Worm (Caenorhabditis elegans) whole organism, L2 larva: ENCODE measurements around the gene R06F6.12.

ENCODE experiments used
- C34F6.9 ChIP-seq: fragments of 150-350 bp; optimal IDR thresholded peaks from 2 replicates; lab custom pipeline; 2014; ENCODE audit warnings: missing biosample characterization, missing genetic modification characterization
- F13H6.1 ChIP-seq: sonication (generic microtip); optimal IDR thresholded peaks from 2 replicates; lab custom pipeline; 2016; ENCODE audit warnings: missing genetic modification characterization, missing compliant biosample characterization
- Y55F3AM.14 ChIP-seq: fragments of 200-800 bp; sonication (Bioruptor generic); optimal IDR thresholded peaks from 2 replicates; lab custom pipeline; 2018; ENCODE audit warnings: mild to moderate bottlenecking, missing genetic modification characterization, missing compliant biosample characterization
- aly-2 ChIP-seq: fragments of 150-350 bp; optimal IDR thresholded peaks from 2 replicates; lab custom pipeline; 2014; ENCODE audit warnings: missing biosample characterization, missing genetic modification characterization
- ama-1 ChIP-seq: fragments of 150-350 bp; optimal IDR thresholded peaks from 2 replicates; lab custom pipeline; 2018; ENCODE audit warnings: inconsistent platforms
- blmp-1 ChIP-seq: sonication (generic microtip); optimal IDR thresholded peaks from 2 replicates; lab custom pipeline; 2017; ENCODE audit warnings: missing genetic modification characterization, mild to moderate bottlenecking, missing compliant biosample characterization, antibody characterized with exemption, moderate library complexity; ENCODE audit not compliant: insufficient read depth
- ceh-16 ChIP-seq: fragments of 150-350 bp; optimal IDR thresholded peaks from 2 replicates; lab custom pipeline; 2014; ENCODE audit warnings: missing biosample characterization, missing genetic modification characterization
- ceh-82 ChIP-seq: fragments of 150-350 bp; optimal IDR thresholded peaks from 2 replicates; lab custom pipeline; 2014; ENCODE audit warnings: missing biosample characterization, missing genetic modification characterization
- crh-2 ChIP-seq: sonication (generic microtip); optimal IDR thresholded peaks from 2 replicates; lab custom pipeline; 2017; ENCODE audit warnings: missing biosample characterization, missing genetic modification characterization
- dmd-4 ChIP-seq: sonication (generic microtip); optimal IDR thresholded peaks from 2 replicates; lab custom pipeline; 2017; ENCODE audit warnings: missing biosample characterization, missing genetic modification characterization
- elt-3 ChIP-seq: sonication (generic microtip); optimal IDR thresholded peaks from 2 replicates; lab custom pipeline; 2017; ENCODE audit warnings: missing biosample characterization, missing genetic modification characterization
- fos-1 ChIP-seq: fragments of 150-350 bp; optimal IDR thresholded peaks from 2 replicates; lab custom pipeline; 2014; ENCODE audit warnings: missing biosample characterization, missing genetic modification characterization
- gmeb-1 ChIP-seq: fragments of 150-350 bp; optimal IDR thresholded peaks from 2 replicates; lab custom pipeline; 2014; ENCODE audit warnings: missing biosample characterization, missing genetic modification characterization
- lin-11 ChIP-seq: fragments of 150-350 bp; sonication (generic microtip); optimal IDR thresholded peaks from 2 replicates; lab custom pipeline; 2014; ENCODE audit warnings: missing biosample characterization, missing genetic modification characterization, inconsistent platforms, mixed read lengths
- lin-13 ChIP-seq: fragments of 150-350 bp; optimal IDR thresholded peaks from 2 replicates; lab custom pipeline; 2014; ENCODE audit warnings: missing biosample characterization, missing genetic modification reagents, missing genetic modification characterization
- lsy-2 ChIP-seq, 2 experiments: fragments of 150-350 bp in 1 of 2; sonication (generic microtip) in 1 of 2; optimal IDR thresholded peaks; 2 replicates each; lab custom pipeline; 2014 to 2017; ENCODE audit warnings: missing biosample characterization in 2 of 2, missing genetic modification characterization in 2 of 2
- mbf-1 ChIP-seq: sonication (generic microtip); optimal IDR thresholded peaks from 2 replicates; lab custom pipeline; 2017; ENCODE audit warnings: missing biosample characterization, missing genetic modification characterization
- mdl-1 ChIP-seq, 2 experiments: fragments of 150-350 bp in 1 of 2; sonication (generic microtip) in 1 of 2; optimal IDR thresholded peaks; 2 replicates each; lab custom pipeline; 2017; ENCODE audit warnings: missing biosample characterization in 2 of 2, missing genetic modification characterization in 2 of 2
- nhr-10 ChIP-seq: sonication (generic microtip); optimal IDR thresholded peaks from 2 replicates; lab custom pipeline; 2017; ENCODE audit warnings: missing biosample characterization, missing genetic modification characterization
- nhr-11 ChIP-seq: fragments of 150-350 bp; optimal IDR thresholded peaks from 2 replicates; lab custom pipeline; 2014; ENCODE audit warnings: missing biosample characterization, missing genetic modification characterization
- nhr-12 ChIP-seq: fragments of 150-350 bp; optimal IDR thresholded peaks from 2 replicates; lab custom pipeline; 2014; ENCODE audit warnings: missing biosample characterization, missing genetic modification characterization
- nhr-129 ChIP-seq: fragments of 150-350 bp; optimal IDR thresholded peaks from 2 replicates; lab custom pipeline; 2014; ENCODE audit warnings: missing biosample characterization, missing genetic modification characterization
- nhr-21 ChIP-seq: fragments of 150-350 bp; optimal IDR thresholded peaks from 2 replicates; lab custom pipeline; 2014; ENCODE audit warnings: missing biosample characterization, missing genetic modification characterization
- nhr-23 ChIP-seq: fragments of 150-350 bp; optimal IDR thresholded peaks from 2 replicates; lab custom pipeline; 2014; ENCODE audit warnings: missing biosample characterization, missing genetic modification reagents, missing genetic modification characterization
- nhr-25 ChIP-seq: fragments of 150-350 bp; sonication (generic microtip); optimal IDR thresholded peaks from 3 replicates; lab custom pipeline; 2014; ENCODE audit warnings: missing biosample characterization, missing genetic modification characterization
- nhr-6 ChIP-seq: fragments of 150-350 bp; optimal IDR thresholded peaks from 2 replicates; lab custom pipeline; 2014; ENCODE audit warnings: missing biosample characterization, missing genetic modification characterization
- peb-1 ChIP-seq: fragments of 150-350 bp; optimal IDR thresholded peaks from 2 replicates; lab custom pipeline; 2014; ENCODE audit warnings: missing biosample characterization, missing genetic modification characterization
- sem-4 ChIP-seq: fragments of 150-350 bp; optimal IDR thresholded peaks from 2 replicates; lab custom pipeline; 2014; ENCODE audit warnings: missing biosample characterization, missing genetic modification reagents, missing genetic modification characterization
- skn-1 ChIP-seq: sonication (generic microtip); optimal IDR thresholded peaks from 2 replicates; lab custom pipeline; 2017; ENCODE audit warnings: missing biosample characterization, missing genetic modification characterization
- sma-3 ChIP-seq: sonication (generic microtip); optimal IDR thresholded peaks from 2 replicates; lab custom pipeline; 2016; ENCODE audit warnings: missing genetic modification reagents, missing genetic modification characterization, missing compliant biosample characterization
- sma-9 ChIP-seq, 2 experiments: fragments of 150-350 bp in 1 of 2; sonication (generic microtip) in 1 of 2; optimal IDR thresholded peaks; 2 replicates each; lab custom pipeline; 2014 to 2016; ENCODE audit warnings: missing genetic modification characterization in 2 of 2, mild to moderate bottlenecking in 1 of 2, missing biosample characterization in 1 of 2, missing compliant biosample characterization in 1 of 2, missing genetic modification reagents in 1 of 2, moderate library complexity in 1 of 2
- unc-39 ChIP-seq: fragments of 150-350 bp; optimal IDR thresholded peaks from 2 replicates; lab custom pipeline; 2014; ENCODE audit warnings: missing biosample characterization, missing genetic modification characterization
- unc-62 ChIP-seq: fragments of 150-350 bp; optimal IDR thresholded peaks from 2 replicates; lab custom pipeline; 2014; ENCODE audit warnings: missing biosample characterization, missing genetic modification reagents, missing genetic modification characterization
- zag-1 ChIP-seq: fragments of 150-350 bp; optimal IDR thresholded peaks from 2 replicates; lab custom pipeline; 2014; ENCODE audit warnings: missing biosample characterization, missing genetic modification characterization
- ztf-11 ChIP-seq: sonication (generic microtip); optimal IDR thresholded peaks from 2 replicates; lab custom pipeline; 2017; ENCODE audit warnings: missing biosample characterization, missing genetic modification characterization
- ztf-4 ChIP-seq: fragments of 150-350 bp; optimal IDR thresholded peaks from 2 replicates; lab custom pipeline; 2014; ENCODE audit warnings: missing biosample characterization, missing genetic modification characterization

R06F6.12 gene

DNA sequence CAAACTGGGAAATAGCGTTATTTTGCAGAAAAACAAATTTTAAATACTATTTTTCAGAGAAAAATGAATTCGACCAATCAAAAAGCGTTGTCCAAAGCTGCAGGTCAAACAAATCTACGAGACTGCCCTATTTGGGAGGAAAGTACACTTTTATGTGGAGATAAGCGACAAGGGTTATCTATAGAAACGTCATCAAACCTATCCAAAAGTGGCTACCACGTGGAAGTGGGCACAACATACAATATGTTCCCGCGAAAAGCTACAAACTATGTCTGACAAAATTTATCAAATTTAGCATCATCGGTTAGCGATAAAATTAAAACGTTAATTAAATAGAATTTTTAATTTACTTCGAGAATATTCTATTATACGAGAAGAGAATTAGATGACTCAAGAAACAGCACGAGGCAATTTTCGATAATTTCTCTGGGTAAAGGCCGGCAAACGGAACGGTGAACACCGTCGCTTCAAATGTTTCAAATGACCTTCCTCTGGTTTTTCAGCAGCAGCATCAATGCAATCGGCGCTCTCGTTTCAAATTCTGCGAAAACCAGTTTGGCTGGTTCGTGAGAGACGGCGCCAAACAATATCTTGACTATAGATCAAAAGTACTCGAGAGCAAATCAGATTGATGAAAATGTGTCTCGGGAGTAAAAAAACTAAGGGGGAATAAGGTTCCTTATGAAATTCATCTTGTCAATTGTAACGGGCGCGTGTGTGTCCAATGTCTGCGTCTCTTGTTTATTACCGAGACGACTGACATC lies 38.0 kb upstream of the R06F6.12 start:
- TF ChIP-seq nhr-12 (no peak), sma-9 (GFP tag; optimal IDR thresholded peaks at IDR 0.05; lab: Kevin White, UChicago) (peak; percentile 87), sma-9 (tag; optimal IDR thresholded peaks at IDR 0.05; lab: Kevin White, UChicago) (no peak), lsy-2 (tag; optimal IDR thresholded peaks at IDR 0.05; lab: Kevin White, UChicago) (peak in 1 of 2 experiments; percentile 2), fos-1 (peak; percentile 28), elt-3 (tag; lab: Kevin White, UChicago) (no peak), mdl-1 (tag; optimal IDR thresholded peaks at IDR 0.05; lab: Kevin White, UChicago) (no peak), ztf-11 (tag; lab: Kevin White, UChicago) (no peak), dmd-4 (tag; lab: Kevin White, UChicago) (no peak), lin-11 (tag; lab: Kevin White, UChicago) (no peak), crh-2 (tag; lab: Kevin White, UChicago) (peak; percentile 77), aly-2 (no peak), nhr-25 (tag; lab: Kevin White, UChicago) (peak; percentile 52), unc-62 (GFP tag; lab: Kevin White, UChicago) (no peak), nhr-6 (tag; lab: Kevin White, UChicago) (no peak), Y55F3AM.14 (GFP tag; lab: Kevin White, UChicago) (no peak), ceh-82 (tag; lab: Kevin White, UChicago) (no peak), mbf-1 (no peak), ama-1 (lab: Kevin White, UChicago) (no peak), blmp-1 (tag; lab: Kevin White, UChicago) (no peak), nhr-23 (tag; lab: Kevin White, UChicago) (no peak), C34F6.9 (no peak), F13H6.1 (tag; lab: Kevin White, UChicago) (no peak), sma-3 (peak; percentile 40), skn-1 (tag; lab: Kevin White, UChicago) (no peak), nhr-21 (peak; percentile 28), nhr-10 (tag; lab: Kevin White, UChicago) (no peak), nhr-11 (tag; lab: Kevin White, UChicago) (no peak), lin-13 (GFP tag; lab: Kevin White, UChicago) (no peak), zag-1 (tag; lab: Kevin White, UChicago) (no peak), sem-4 (peak; percentile 2), ceh-16 (tag; lab: Kevin White, UChicago) (no peak), unc-39 (tag; lab: Kevin White, UChicago) (no peak)
- TF ChIP-seq, all 48 proteins: peak for 8

DNA sequence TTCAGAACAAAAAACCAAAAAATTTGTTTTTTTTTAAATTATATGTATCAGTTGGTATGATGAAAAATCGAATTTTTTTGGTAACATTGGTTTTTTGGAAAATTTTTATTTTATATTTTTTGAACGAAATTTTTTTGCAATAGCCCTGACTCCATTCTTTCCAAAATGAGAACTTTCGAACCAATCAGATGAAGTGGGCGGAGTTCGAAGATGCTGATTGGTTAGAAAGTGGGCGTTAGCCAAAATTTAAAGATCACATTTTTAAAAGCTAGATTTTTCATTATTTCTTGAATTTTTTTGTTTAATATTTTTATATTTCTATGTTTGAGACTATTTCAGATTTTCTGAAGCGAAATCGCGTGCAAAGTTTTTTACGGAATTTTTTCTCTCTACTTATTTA lies 37.4 kb upstream of the R06F6.12 start:
- TF ChIP-seq nhr-11 (tag; lab: Kevin White, UChicago) (no peak), peb-1 (tag; lab: Kevin White, UChicago) (no peak), fos-1 (no peak)

DNA sequence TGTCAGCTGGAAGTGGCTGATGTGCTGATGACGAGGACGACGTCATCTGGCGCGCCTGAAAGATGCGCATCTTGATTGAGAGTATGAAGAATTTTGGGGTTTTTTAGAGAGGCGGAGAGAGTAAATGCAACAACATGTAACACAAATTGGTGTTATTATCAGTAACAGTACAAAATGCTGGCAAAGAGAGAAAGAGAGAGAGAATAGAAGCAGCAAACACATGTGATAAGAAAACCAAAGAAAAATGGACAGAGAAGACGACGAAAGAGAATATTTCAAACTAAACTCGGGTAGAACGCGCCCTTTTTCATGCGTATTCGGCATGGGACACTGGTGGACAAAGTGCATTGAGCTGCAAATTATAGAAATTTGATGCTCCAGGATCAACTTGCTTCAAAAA lies 37.0 kb upstream of the R06F6.12 start, which contains the start of gene M106.3:
M106.3 (minus strand) TSS at position 70 of the 400 bp plus-strand sequence.
- TF ChIP-seq gmeb-1 (tag; lab: Kevin White, UChicago): peak; percentile 21
- TF ChIP-seq crh-2 (tag; lab: Kevin White, UChicago): peak; percentile 52
- TF ChIP-seq unc-62 (GFP tag; lab: Kevin White, UChicago): no peak
- TF ChIP-seq nhr-25 (tag; lab: Kevin White, UChicago): no peak
- peak; percentile 62 for TF ChIP-seq fos-1
- no peak for TF ChIP-seq peb-1 (tag; lab: Kevin White, UChicago)
- TF ChIP-seq sma-9 (GFP tag; optimal IDR thresholded peaks at IDR 0.05; lab: Kevin White, UChicago): peak; percentile 39
- TF ChIP-seq sma-9 (tag; optimal IDR thresholded peaks at IDR 0.05; lab: Kevin White, UChicago): no peak
- no peak for TF ChIP-seq ztf-4

DNA sequence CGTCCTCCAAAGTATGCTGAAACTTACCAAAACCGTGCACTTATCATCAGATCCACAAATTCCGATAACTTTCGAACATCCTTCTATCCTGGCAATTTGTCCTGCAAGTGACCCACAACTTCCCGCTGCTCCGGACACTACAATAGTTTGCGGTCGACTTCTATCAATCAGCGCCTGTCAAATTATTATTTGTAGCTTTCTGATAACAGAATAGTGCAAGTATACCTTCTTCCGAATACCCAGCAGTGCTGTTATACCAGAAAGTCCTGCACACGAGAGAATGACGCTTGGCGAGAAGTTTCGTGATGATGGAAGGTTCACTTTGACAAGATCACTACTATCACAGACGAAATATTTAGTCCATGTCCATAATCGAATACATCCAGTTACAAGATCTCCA lies 35.5 kb upstream of the R06F6.12 start:
- TF ChIP-seq F13H6.1 (tag; lab: Kevin White, UChicago) (no peak), mdl-1 (tag; optimal IDR thresholded peaks at IDR 0.05; lab: Kevin White, UChicago) (no peak), ceh-82 (tag; lab: Kevin White, UChicago) (no peak), nhr-129 (tag; lab: Kevin White, UChicago) (no peak), Y55F3AM.14 (GFP tag; lab: Kevin White, UChicago) (no peak), lin-11 (tag; lab: Kevin White, UChicago) (no peak), aly-2 (no peak), sma-9 (GFP tag; optimal IDR thresholded peaks at IDR 0.05; lab: Kevin White, UChicago) (no peak), sma-9 (tag; optimal IDR thresholded peaks at IDR 0.05; lab: Kevin White, UChicago) (no peak), blmp-1 (tag; lab: Kevin White, UChicago) (no peak), nhr-21 (no peak), unc-39 (tag; lab: Kevin White, UChicago) (no peak), ztf-4 (no peak), nhr-10 (tag; lab: Kevin White, UChicago) (no peak), nhr-23 (tag; lab: Kevin White, UChicago) (no peak)
